Worm (Caenorhabditis elegans): ENCODE results near the gene ram-2.

DNA sequence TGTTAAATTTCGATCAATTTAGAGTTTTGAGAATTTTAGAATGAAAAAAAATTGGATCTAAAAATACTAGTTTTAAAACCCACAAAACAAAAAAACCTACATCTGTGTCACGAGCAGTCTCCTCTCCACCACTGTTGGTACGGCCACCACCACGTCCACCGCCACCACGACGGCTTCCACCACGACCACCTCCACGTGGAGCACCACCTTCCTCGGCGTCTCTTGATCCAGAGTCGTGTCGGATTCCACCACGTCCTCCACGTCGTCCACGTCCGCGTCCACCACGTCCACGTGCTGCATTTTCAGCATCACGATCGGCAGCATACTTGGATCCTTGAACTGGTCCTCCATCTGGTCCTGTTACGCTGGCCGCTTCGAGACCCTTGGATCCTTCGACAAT is 23.5 kb upstream of the ram-2 start:
- TF ChIP-seq elt-3 (tag; optimal IDR thresholded peaks at IDR 0.05) (no peak), unc-62 (GFP tag; optimal IDR thresholded peaks at IDR 0.05) (no peak), ces-1 (GFP tag; optimal IDR thresholded peaks at IDR 0.05) (no peak)

Measured in whole organism, mixed stage, embryonic.